Worm (Caenorhabditis elegans) whole organism, L3 larva: ENCODE results near the gene T04H1.12.

Source experiments
- R02D3.7 ChIP-seq: fragments of 150-350 bp; optimal IDR thresholded peaks from 2 replicates; lab custom pipeline; 2014; ENCODE audit warnings: missing biosample characterization, missing genetic modification characterization
- ZK546.5 ChIP-seq: sonication (generic microtip); optimal IDR thresholded peaks from 2 replicates; lab custom pipeline; 2017; ENCODE audit warnings: missing biosample characterization, missing genetic modification characterization
- aly-2 ChIP-seq: fragments of 150-350 bp; optimal IDR thresholded peaks from 2 replicates; lab custom pipeline; 2014; ENCODE audit warnings: missing biosample characterization, missing genetic modification characterization
- ama-1 ChIP-seq: fragments of 150-350 bp; optimal IDR thresholded peaks from 2 replicates; lab custom pipeline; 2018
- ceh-16 ChIP-seq: sonication (generic microtip); optimal IDR thresholded peaks from 2 replicates; lab custom pipeline; 2017; ENCODE audit warnings: missing biosample characterization, missing genetic modification characterization
- ceh-28 ChIP-seq: fragments of 150-350 bp; optimal IDR thresholded peaks from 2 replicates; lab custom pipeline; 2014; ENCODE audit warnings: missing biosample characterization, missing genetic modification reagents, missing genetic modification characterization
- ceh-82 ChIP-seq: fragments of 150-350 bp; optimal IDR thresholded peaks from 2 replicates; lab custom pipeline; 2014; ENCODE audit warnings: missing biosample characterization, missing genetic modification characterization
- ceh-9 ChIP-seq: sonication (generic microtip); optimal IDR thresholded peaks from 2 replicates; lab custom pipeline; 2018; ENCODE audit warnings: missing biosample characterization, missing genetic modification characterization
- daf-12 ChIP-seq: fragments of 150-350 bp; optimal IDR thresholded peaks from 2 replicates; lab custom pipeline; 2014; ENCODE audit warnings: missing biosample characterization, missing genetic modification reagents, missing genetic modification characterization
- egl-27 ChIP-seq: sonication (generic microtip); optimal IDR thresholded peaks from 4 replicates; lab custom pipeline; 2017; ENCODE audit warnings: missing biosample characterization, missing genetic modification reagents, missing genetic modification characterization
- egl-5 ChIP-seq: fragments of 150-350 bp; optimal IDR thresholded peaks from 2 replicates; lab custom pipeline; 2017; ENCODE audit warnings: missing biosample characterization, missing genetic modification reagents, missing genetic modification characterization, inconsistent platforms
- elt-1 ChIP-seq: fragments of 150-350 bp; optimal IDR thresholded peaks from 2 replicates; lab custom pipeline; 2014; ENCODE audit warnings: missing biosample characterization, missing genetic modification characterization
- elt-2 ChIP-seq: sonication (generic microtip); optimal IDR thresholded peaks from 2 replicates; lab custom pipeline; 2016; ENCODE audit warnings: missing genetic modification reagents, mild to moderate bottlenecking, missing genetic modification characterization, missing compliant biosample characterization
- elt-3 ChIP-seq, 3 experiments: fragments of 150-350 bp in 1 of 3; sonication (generic microtip) in 2 of 3; optimal IDR thresholded peaks; 2 replicates in 2 of 3; 4 replicates in 1 of 3; lab custom pipeline; 2014 to 2017; ENCODE audit warnings: missing biosample characterization in 3 of 3, missing genetic modification characterization in 3 of 3
- eor-1 ChIP-seq, 2 experiments: fragments of 150-350 bp; optimal IDR thresholded peaks; 2 replicates each; lab custom pipeline; 2014 to 2018; ENCODE audit warnings: missing biosample characterization in 2 of 2, missing genetic modification characterization in 2 of 2
- fkh-10 ChIP-seq: sonication (generic microtip); optimal IDR thresholded peaks from 2 replicates; lab custom pipeline; 2017; ENCODE audit warnings: missing biosample characterization, missing genetic modification reagents, missing genetic modification characterization
- fkh-2 ChIP-seq: fragments of 150-350 bp; optimal IDR thresholded peaks from 2 replicates; lab custom pipeline; 2014; ENCODE audit warnings: missing biosample characterization, missing genetic modification reagents, missing genetic modification characterization
- fos-1 ChIP-seq: fragments of 150-350 bp; optimal IDR thresholded peaks from 2 replicates; lab custom pipeline; 2014; ENCODE audit warnings: missing biosample characterization, missing genetic modification characterization
- hmg-11 ChIP-seq: sonication (generic microtip); optimal IDR thresholded peaks from 2 replicates; lab custom pipeline; 2016; ENCODE audit warnings: missing genetic modification characterization, missing compliant biosample characterization
- jun-1 ChIP-seq: fragments of 150-350 bp; optimal IDR thresholded peaks from 2 replicates; lab custom pipeline; 2014; ENCODE audit warnings: missing biosample characterization, missing genetic modification reagents, missing genetic modification characterization
- lin-15B ChIP-seq: fragments of 150-350 bp; optimal IDR thresholded peaks from 2 replicates; lab custom pipeline; 2014; ENCODE audit warnings: missing biosample characterization, missing genetic modification characterization
- lin-39 ChIP-seq: fragments of 150-350 bp; optimal IDR thresholded peaks from 2 replicates; lab custom pipeline; 2018; ENCODE audit warnings: missing biosample characterization, missing genetic modification reagents, missing genetic modification characterization
- lsy-12 ChIP-seq: sonication (generic microtip); optimal IDR thresholded peaks from 2 replicates; lab custom pipeline; 2016; ENCODE audit warnings: mild to moderate bottlenecking, missing genetic modification characterization, missing compliant biosample characterization
- mdl-1 ChIP-seq: fragments of 150-350 bp; optimal IDR thresholded peaks from 2 replicates; lab custom pipeline; 2014; ENCODE audit warnings: missing biosample characterization, missing genetic modification characterization
- mml-1 ChIP-seq: fragments of 150-350 bp; sonication (generic microtip); optimal IDR thresholded peaks from 3 replicates; lab custom pipeline; 2014; ENCODE audit warnings: missing biosample characterization, missing genetic modification characterization
- nfya-1 ChIP-seq: sonication (generic microtip); optimal IDR thresholded peaks from 2 replicates; lab custom pipeline; 2017; ENCODE audit warnings: missing genetic modification characterization, mild to moderate bottlenecking, missing compliant biosample characterization, antibody characterized with exemption, moderate library complexity; ENCODE audit not compliant: insufficient read depth
- nhr-11 ChIP-seq: fragments of 150-350 bp; optimal IDR thresholded peaks from 2 replicates; lab custom pipeline; 2014; ENCODE audit warnings: missing biosample characterization, missing genetic modification characterization
- nhr-12 ChIP-seq: fragments of 150-350 bp; optimal IDR thresholded peaks from 2 replicates; lab custom pipeline; 2014; ENCODE audit warnings: missing biosample characterization, missing genetic modification characterization
- nhr-23 ChIP-seq: fragments of 150-350 bp; optimal IDR thresholded peaks from 2 replicates; lab custom pipeline; 2014; ENCODE audit warnings: missing biosample characterization, missing genetic modification reagents, missing genetic modification characterization
- nhr-237 ChIP-seq: fragments of 150-350 bp; optimal IDR thresholded peaks from 2 replicates; lab custom pipeline; 2014; ENCODE audit warnings: missing biosample characterization, missing genetic modification characterization
- nhr-25 ChIP-seq: sonication (generic microtip); optimal IDR thresholded peaks from 2 replicates; lab custom pipeline; 2017; ENCODE audit warnings: missing biosample characterization, missing genetic modification characterization
- nhr-28 ChIP-seq: fragments of 150-350 bp; optimal IDR thresholded peaks from 2 replicates; lab custom pipeline; 2014; ENCODE audit warnings: missing biosample characterization, missing genetic modification characterization
- nhr-43 ChIP-seq: sonication (generic microtip); optimal IDR thresholded peaks from 2 replicates; lab custom pipeline; 2016; ENCODE audit warnings: mild to moderate bottlenecking, missing genetic modification characterization, missing compliant biosample characterization; ENCODE audit not compliant: poor library complexity, severe bottlenecking
- nhr-67 ChIP-seq: fragments of 150-350 bp; optimal IDR thresholded peaks from 2 replicates; lab custom pipeline; 2014; ENCODE audit warnings: missing biosample characterization, missing genetic modification characterization
- nhr-76 ChIP-seq: fragments of 150-350 bp; sonication (generic microtip); optimal IDR thresholded peaks from 5 replicates; lab custom pipeline; 2014; ENCODE audit warnings: missing biosample characterization, missing genetic modification characterization
- nhr-77 ChIP-seq: fragments of 150-350 bp; optimal IDR thresholded peaks from 2 replicates; lab custom pipeline; 2014; ENCODE audit warnings: missing biosample characterization, missing genetic modification characterization
- pha-4 ChIP-seq: fragments of 150-350 bp; optimal IDR thresholded peaks from 2 replicates; lab custom pipeline; 2014; ENCODE audit warnings: missing biosample characterization, missing genetic modification reagents, missing genetic modification characterization
- pqm-1 ChIP-seq: fragments of 150-350 bp; optimal IDR thresholded peaks from 2 replicates; lab custom pipeline; 2017; ENCODE audit warnings: missing biosample characterization, missing genetic modification characterization, inconsistent platforms
- sea-2 ChIP-seq: fragments of 150-350 bp; sonication (generic microtip); optimal IDR thresholded peaks from 4 replicates; lab custom pipeline; 2014; ENCODE audit warnings: missing biosample characterization, missing genetic modification reagents, missing genetic modification characterization
- skn-1 ChIP-seq: fragments of 150-350 bp; optimal IDR thresholded peaks from 2 replicates; lab custom pipeline; 2014; ENCODE audit warnings: missing biosample characterization, missing genetic modification characterization
- snpc-4 ChIP-seq: fragments of 150-350 bp; optimal IDR thresholded peaks from 2 replicates; lab custom pipeline; 2014; ENCODE audit warnings: missing biosample characterization, missing genetic modification characterization
- tbx-2 ChIP-seq: sonication (generic microtip); optimal IDR thresholded peaks from 2 replicates; lab custom pipeline; 2016; ENCODE audit warnings: mild to moderate bottlenecking, missing genetic modification characterization, missing compliant biosample characterization
- unc-39 ChIP-seq: sonication (generic microtip); optimal IDR thresholded peaks from 4 replicates; lab custom pipeline; 2017; ENCODE audit warnings: missing biosample characterization, missing genetic modification characterization
- unc-62 ChIP-seq: fragments of 150-350 bp; sonication (generic microtip); optimal IDR thresholded peaks from 4 replicates; lab custom pipeline; 2014; ENCODE audit warnings: missing biosample characterization, missing genetic modification reagents, missing genetic modification characterization
- zag-1 ChIP-seq: fragments of 150-350 bp; optimal IDR thresholded peaks from 2 replicates; lab custom pipeline; 2014; ENCODE audit warnings: missing biosample characterization, missing genetic modification characterization
- ztf-11 ChIP-seq: fragments of 150-350 bp; optimal IDR thresholded peaks from 2 replicates; lab custom pipeline; 2014; ENCODE audit warnings: missing biosample characterization, missing genetic modification characterization
- ztf-4 ChIP-seq: fragments of 150-350 bp; optimal IDR thresholded peaks from 2 replicates; lab custom pipeline; 2014; ENCODE audit warnings: missing biosample characterization, missing genetic modification characterization

T04H1.12 gene

ce11 chrV:12287667-12288066 is 32.2 kb downstream of the T04H1.12 start:
- TF ChIP-seq ztf-11 (tag; lab: Kevin White, UChicago) (no peak), jun-1 (no peak), pqm-1 (tag; lab: Kevin White, UChicago) (no peak), R02D3.7 (tag; lab: Kevin White, UChicago) (no peak), nhr-12 (tag; lab: Kevin White, UChicago) (no peak), ceh-16 (tag; lab: Kevin White, UChicago) (no peak), eor-1 (tag; optimal IDR thresholded peaks at IDR 0.05; lab: Kevin White, UChicago) (no peak), ZK546.5 (tag; lab: Kevin White, UChicago) (no peak), nfya-1 (tag; lab: Kevin White, UChicago) (peak; percentile 25), ama-1 (lab: Kevin White, UChicago) (no peak), nhr-77 (tag; lab: Kevin White, UChicago) (no peak), lin-39 (tag; lab: Kevin White, UChicago) (peak; percentile 42), skn-1 (no peak), unc-39 (tag; lab: Kevin White, UChicago) (no peak), tbx-2 (tag; lab: Kevin White, UChicago) (no peak), ceh-82 (tag; lab: Kevin White, UChicago) (no peak), fkh-10 (GFP tag; lab: Kevin White, UChicago) (peak; percentile 40), ceh-28 (no peak), snpc-4 (no peak)

- TF ChIP-seq elt-2 (peak; percentile 0), pha-4 (tag; lab: Kevin White, UChicago) (peak; percentile 95), mdl-1 (no peak)
These were observed 33.1 kb downstream of the T04H1.12 start, which contains the start of gene rskd-1 for ce11 chrV:12288577-12288976. TSS of gene rskd-1 (minus strand) at chrV:12288615.

- TF ChIP-seq lin-39 (tag; lab: Kevin White, UChicago) (peak; percentile 70), ztf-11 (tag; lab: Kevin White, UChicago) (no peak), nhr-11 (tag; lab: Kevin White, UChicago) (peak; percentile 56), mml-1 (tag; lab: Kevin White, UChicago) (no peak), pha-4 (tag; lab: Kevin White, UChicago) (peak; percentile 92), daf-12 (tag; lab: Kevin White, UChicago) (no peak), nhr-43 (tag; lab: Kevin White, UChicago) (peak; percentile 80), egl-27 (no peak), nhr-76 (no peak), nhr-67 (no peak), ceh-28 (peak; percentile 63), zag-1 (peak; percentile 11), ceh-16 (tag; lab: Kevin White, UChicago) (no peak), aly-2 (tag; lab: Kevin White, UChicago) (peak; percentile 4), nhr-12 (tag; lab: Kevin White, UChicago) (no peak), ceh-9 (no peak), lin-15B (tag; lab: Kevin White, UChicago) (peak; percentile 85), lsy-12 (tag; lab: Kevin White, UChicago) (peak; percentile 79), nhr-23 (tag; lab: Kevin White, UChicago) (peak; percentile 87), R02D3.7 (tag; lab: Kevin White, UChicago) (peak; percentile 86), tbx-2 (tag; lab: Kevin White, UChicago) (peak; percentile 87), elt-3 (tag; optimal IDR thresholded peaks at IDR 0.05; lab: Kevin White, UChicago) (no peak), eor-1 (tag; optimal IDR thresholded peaks at IDR 0.05; lab: Kevin White, UChicago) (no peak), elt-2 (peak; percentile 61), nhr-25 (tag; lab: Kevin White, UChicago) (peak; percentile 70), nfya-1 (tag; lab: Kevin White, UChicago) (peak; percentile 89), jun-1 (peak; percentile 74), nhr-237 (no peak), snpc-4 (peak; percentile 87), fos-1 (tag; lab: Kevin White, UChicago) (no peak), egl-5 (peak; percentile 58), unc-62 (GFP tag; lab: Kevin White, UChicago) (no peak), sea-2 (GFP tag; lab: Kevin White, UChicago) (no peak), ZK546.5 (tag; lab: Kevin White, UChicago) (peak; percentile 1), nhr-77 (tag; lab: Kevin White, UChicago) (peak; percentile 52), hmg-11 (peak; percentile 93), mdl-1 (peak; percentile 5), unc-39 (tag; lab: Kevin White, UChicago) (no peak), ama-1 (lab: Kevin White, UChicago) (peak; percentile 35), elt-1 (peak; percentile 41), nhr-28 (tag; lab: Kevin White, UChicago) (no peak), pqm-1 (tag; lab: Kevin White, UChicago) (peak; percentile 37), ceh-82 (tag; lab: Kevin White, UChicago) (peak; percentile 49), ztf-4 (peak; percentile 6), skn-1 (peak; percentile 65), fkh-10 (GFP tag; lab: Kevin White, UChicago) (peak; percentile 21), fkh-2 (tag; lab: Kevin White, UChicago) (no peak)
- TF ChIP-seq, all 47 proteins: peak for 29
These were observed 36.1 kb downstream of the T04H1.12 start, which contains the start of the genes srpa-68 and srh-16 for ce11 chrV:12291587-12291986. TSS of gene srpa-68 (minus strand) at chrV:12291658. TSS of gene srh-16 (plus strand) at chrV:12291861.
